Worm (Caenorhabditis elegans) whole organism, L4/young adult: ENCODE measurements around the gene nphp-4.

Source experiments
- dao-5 ChIP-seq: sonication (generic microtip); optimal IDR thresholded peaks from 2 replicates; lab custom pipeline; 2016; ENCODE audit warnings: missing genotype, missing genetic modification characterization, moderate library complexity, missing compliant biosample characterization
- him-1 ChIP-seq: sonication (generic microtip); optimal IDR thresholded peaks from 2 replicates; lab custom pipeline; 2016; ENCODE audit warnings: missing genotype, missing genetic modification reagents, missing genetic modification characterization, missing compliant biosample characterization

DNA sequence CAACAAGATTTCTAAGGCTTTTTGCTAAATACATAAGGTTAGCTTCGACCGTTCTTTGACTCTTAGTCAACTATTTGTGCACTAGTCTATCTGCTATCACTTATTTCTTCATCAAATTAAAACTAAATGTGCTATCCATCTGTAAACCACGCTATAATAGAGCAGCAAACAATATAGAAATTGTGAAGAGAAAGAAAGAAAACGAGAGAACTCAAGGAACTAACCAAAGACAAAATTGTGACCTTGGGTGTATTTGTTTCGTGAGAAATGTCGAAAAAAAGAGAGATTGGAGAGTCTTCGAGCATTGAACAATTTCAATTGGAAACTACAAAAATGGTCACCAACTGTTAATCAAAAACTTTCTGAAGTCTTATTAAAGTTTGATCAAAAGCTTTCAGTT lies 41.6 kb upstream of the nphp-4 start:
- TF ChIP-seq him-1 (tag; lab: Kevin White, UChicago): no peak
- TF ChIP-seq dao-5: no peak
